Fruit fly (Drosophila melanogaster) whole organism, embryonic: ENCODE measurements around the gene CG11454.

Experiments used
- CG34422 ChIP-seq: fragments of 200-800 bp; sonication (Bioruptor generic); IDR thresholded peaks from 3 replicates; pipeline ENCODE4 v1.3.6; 2022; ENCODE audit warnings: missing biosample characterization, missing genetic modification characterization
- CG8290 ChIP-seq, 3 experiments: fragments of 200-800 bp; sonication (Bioruptor generic); optimal IDR thresholded peaks; 2 replicates each; lab custom pipeline; 2016 to 2019; ENCODE audit warnings: missing biosample characterization in 3 of 3, missing genetic modification characterization in 3 of 3, mild to moderate bottlenecking in 2 of 3, moderate library complexity in 1 of 3
- Dip3 ChIP-seq: fragments of 200-800 bp; sonication (Bioruptor generic); optimal IDR thresholded peaks from 3 replicates; lab custom pipeline; 2016; ENCODE audit warnings: missing biosample characterization, missing genetic modification characterization
- Stat92E ChIP-seq, 3 experiments: fragments of >200 bp in 2 of 3; fragments of 200-800 bp in 1 of 3; sonication (Bioruptor generic) in 1 of 3; optimal IDR thresholded peaks; 2 replicates each; lab custom pipeline; 2017 to 2019; ENCODE audit warnings: missing biosample characterization in 3 of 3, missing genetic modification characterization in 3 of 3, mild to moderate bottlenecking in 1 of 3, moderate library complexity in 1 of 3
- chinmo ChIP-seq: fragments of 200-800 bp; sonication (Bioruptor generic); IDR thresholded peaks from 4 replicates; pipeline ENCODE4 v1.3.6; 2022; ENCODE audit warnings: missing biosample characterization, missing genetic modification characterization; ENCODE audit not compliant: partially characterized antibody
- dmrt99B ChIP-seq: fragments of 200-800 bp; sonication (Bioruptor generic); optimal IDR thresholded peaks from 2 replicates; lab custom pipeline; 2018; ENCODE audit warnings: missing biosample characterization, mild to moderate bottlenecking, missing genetic modification characterization, moderate library complexity
- pzg ChIP-seq: fragments of 200-800 bp; sonication (Bioruptor generic); optimal IDR thresholded peaks from 3 replicates; lab custom pipeline; 2018; ENCODE audit warnings: missing biosample characterization, mild to moderate bottlenecking, missing genetic modification characterization, moderate library complexity
- sim ChIP-seq: fragments of 200-800 bp; sonication (Bioruptor generic); IDR thresholded peaks from 2 replicates; pipeline ENCODE4 v1.3.6; 2022; ENCODE audit warnings: missing biosample characterization, missing genetic modification characterization
- tll ChIP-seq, 2 experiments: fragments of 200-800 bp in 1 of 2; fragments of >200 bp in 1 of 2; sonication (Bioruptor generic) in 1 of 2; optimal IDR thresholded peaks; 2 replicates each; lab custom pipeline; 2017 to 2019; ENCODE audit warnings: missing biosample characterization in 2 of 2, missing genetic modification characterization in 2 of 2, mild to moderate bottlenecking in 1 of 2, moderate library complexity in 1 of 2
- vnd ChIP-seq: fragments of 200-800 bp; sonication (Bioruptor generic); IDR thresholded peaks from 3 replicates; pipeline ENCODE4 v1.3.6; 2022; ENCODE audit warnings: missing biosample characterization, missing genetic modification characterization; ENCODE audit not compliant: partially characterized antibody
- vvl ChIP-seq: fragments of 200-800 bp; sonication (Bioruptor generic); IDR thresholded peaks from 2 replicates; pipeline ENCODE4 v1.3.6; 2022; ENCODE audit warnings: missing biosample characterization, missing genetic modification characterization
- zen ChIP-seq: fragments of 200-800 bp; sonication (Bioruptor generic); optimal IDR thresholded peaks from 3 replicates; lab custom pipeline; 2018; ENCODE audit warnings: missing biosample characterization, mild to moderate bottlenecking, missing genetic modification characterization, moderate library complexity

DNA sequence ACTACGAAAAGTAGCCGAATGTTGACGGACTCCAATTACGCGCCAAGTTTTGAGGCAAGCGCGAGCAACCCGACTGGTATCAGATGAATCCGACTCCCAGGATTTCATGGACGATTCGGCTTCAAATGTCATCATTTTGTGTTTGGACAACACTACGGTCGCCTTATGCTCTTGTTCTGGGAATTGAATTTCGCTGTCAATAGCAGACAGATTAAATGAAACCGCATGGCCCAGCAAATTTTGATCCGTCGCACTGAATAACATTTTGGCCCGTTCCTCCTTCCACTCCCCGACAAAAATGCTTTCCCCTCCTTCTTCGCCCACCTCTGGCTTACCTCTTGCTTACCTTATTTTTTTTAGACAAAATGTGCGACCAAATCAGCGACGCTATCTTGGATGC lies 33.1 kb upstream of the CG11454 start:
- TF ChIP-seq tll (GFP tag; optimal IDR thresholded peaks at IDR 0.05; lab: Kevin White, UChicago) (no peak), dmrt99B (tag; lab: Kevin White, UChicago) (no peak), CG34422 (GFP tag; lab: Robert Waterston, UW) (no peak), vvl (GFP tag; lab: Robert Waterston, UW) (no peak), CG8290 (GFP tag; optimal IDR thresholded peaks at IDR 0.05; lab: Kevin White, UChicago) (no peak), CG8290 (tag; optimal IDR thresholded peaks at IDR 0.05; lab: Kevin White, UChicago) (no peak), chinmo (GFP tag; lab: Robert Waterston, UW) (no peak), sim (GFP tag; lab: Robert Waterston, UW) (no peak), Dip3 (GFP tag; lab: Kevin White, UChicago) (no peak), pzg (GFP tag; lab: Kevin White, UChicago) (no peak), zen (no peak), Stat92E (GFP tag; optimal IDR thresholded peaks at IDR 0.05; lab: Kevin White, UChicago) (no peak), vnd (GFP tag; lab: Robert Waterston, UW) (no peak)
